Worm (Caenorhabditis elegans) whole organism, mixed stage, embryonic: ENCODE measurements around the gene T04B8.5.
"Not testable (repeated sequence)": the region's sequence is repeated elsewhere in the genome, so short reads cannot be mapped to it uniquely, and the experiment has no call there.

Experiments used
- blmp-1 ChIP-seq: fragments of 150-350 bp; optimal IDR thresholded peaks from 2 replicates; lab custom pipeline; 2014; ENCODE audit warnings: missing biosample characterization, missing genetic modification characterization
- ceh-39 ChIP-seq: fragments of 150-350 bp; optimal IDR thresholded peaks from 2 replicates; lab custom pipeline; 2014; ENCODE audit warnings: missing biosample characterization, missing genetic modification characterization
- ceh-43 ChIP-seq: fragments of 200-800 bp; sonication (Bioruptor generic); optimal IDR thresholded peaks from 2 replicates; lab custom pipeline; 2018; ENCODE audit warnings: mild to moderate bottlenecking, missing genetic modification characterization, moderate library complexity, missing compliant biosample characterization
- ces-1 ChIP-seq: fragments of 150-350 bp; optimal IDR thresholded peaks from 2 replicates; lab custom pipeline; 2014; ENCODE audit warnings: missing biosample characterization, missing genetic modification reagents, missing genetic modification characterization
- cnd-1 ChIP-seq: fragments of 200-800 bp; sonication (Bioruptor generic); optimal IDR thresholded peaks from 2 replicates; lab custom pipeline; 2018; ENCODE audit warnings: mild to moderate bottlenecking, missing genetic modification characterization, missing compliant biosample characterization
- drap-1 ChIP-seq: fragments of 200-800 bp; sonication (Bioruptor generic); optimal IDR thresholded peaks from 3 replicates; lab custom pipeline; 2018; ENCODE audit warnings: mild to moderate bottlenecking, missing genetic modification characterization, missing compliant biosample characterization
- elt-1 ChIP-seq: sonication (generic microtip); optimal IDR thresholded peaks from 2 replicates; lab custom pipeline; 2017; ENCODE audit warnings: missing genetic modification characterization, mild to moderate bottlenecking, missing compliant biosample characterization, antibody characterized with exemption, moderate library complexity, borderline replicate concordance; ENCODE audit not compliant: insufficient read depth
- elt-3 ChIP-seq: fragments of 150-350 bp; optimal IDR thresholded peaks from 2 replicates; lab custom pipeline; 2014; ENCODE audit warnings: missing biosample characterization, missing genetic modification characterization
- ham-2 ChIP-seq: fragments of 200-800 bp; sonication (Bioruptor generic); optimal IDR thresholded peaks from 2 replicates; lab custom pipeline; 2018; ENCODE audit warnings: mild to moderate bottlenecking, missing genetic modification characterization, missing compliant biosample characterization
- hlh-1 ChIP-seq: fragments of 150-350 bp; optimal IDR thresholded peaks from 2 replicates; lab custom pipeline; 2014; ENCODE audit warnings: missing biosample characterization, missing genetic modification reagents, missing genetic modification characterization
- lin-13 ChIP-seq: fragments of 150-350 bp; optimal IDR thresholded peaks from 2 replicates; lab custom pipeline; 2014; ENCODE audit warnings: missing biosample characterization, missing genetic modification characterization
- lin-32 ChIP-seq: fragments of 200-800 bp; sonication (Bioruptor generic); optimal IDR thresholded peaks from 2 replicates; lab custom pipeline; 2018; ENCODE audit warnings: mild to moderate bottlenecking, missing genetic modification characterization, missing compliant biosample characterization
- lsy-2 ChIP-seq: fragments of 150-350 bp; optimal IDR thresholded peaks from 2 replicates; lab custom pipeline; 2014; ENCODE audit warnings: missing biosample characterization, missing genetic modification characterization
- mab-5 ChIP-seq: fragments of 150-350 bp; optimal IDR thresholded peaks from 2 replicates; lab custom pipeline; 2014; ENCODE audit warnings: missing biosample characterization, missing genetic modification characterization
- nhr-12 ChIP-seq: fragments of 150-350 bp; optimal IDR thresholded peaks from 2 replicates; lab custom pipeline; 2014; ENCODE audit warnings: missing biosample characterization, missing genetic modification characterization
- nhr-2 ChIP-seq: fragments of 150-350 bp; optimal IDR thresholded peaks from 2 replicates; lab custom pipeline; 2014; ENCODE audit warnings: missing biosample characterization, missing genetic modification characterization
- nhr-237 ChIP-seq: fragments of 150-350 bp; optimal IDR thresholded peaks from 2 replicates; lab custom pipeline; 2014; ENCODE audit warnings: missing biosample characterization, missing genetic modification characterization
- pha-4 ChIP-seq: fragments of 150-350 bp; optimal IDR thresholded peaks from 2 replicates; lab custom pipeline; 2018; ENCODE audit warnings: missing biosample characterization, missing genetic modification reagents, missing genetic modification characterization
- snpc-4 ChIP-seq: fragments of 150-350 bp; optimal IDR thresholded peaks from 2 replicates; lab custom pipeline; 2014; ENCODE audit warnings: missing biosample characterization, missing genetic modification characterization
- sptf-1 ChIP-seq: sonication (generic microtip); optimal IDR thresholded peaks from 2 replicates; lab custom pipeline; 2017; ENCODE audit warnings: mild to moderate bottlenecking, missing genetic modification characterization, moderate library complexity, missing compliant biosample characterization
- tbx-8 ChIP-seq: fragments of 200-800 bp; sonication (Bioruptor generic); optimal IDR thresholded peaks from 2 replicates; lab custom pipeline; 2018; ENCODE audit warnings: mild to moderate bottlenecking, missing genetic modification characterization, moderate library complexity, missing compliant biosample characterization
- unc-120 ChIP-seq: sonication (generic microtip); optimal IDR thresholded peaks from 2 replicates; lab custom pipeline; 2017; ENCODE audit warnings: missing genetic modification characterization, missing compliant biosample characterization; ENCODE audit not compliant: poor library complexity, severe bottlenecking
- unc-39 ChIP-seq: fragments of 150-350 bp; optimal IDR thresholded peaks from 2 replicates; lab custom pipeline; 2014; ENCODE audit warnings: missing biosample characterization, missing genetic modification characterization
- unc-62 ChIP-seq: fragments of 150-350 bp; optimal IDR thresholded peaks from 2 replicates; lab custom pipeline; 2014; ENCODE audit warnings: missing biosample characterization, missing genetic modification reagents, missing genetic modification characterization
- zip-8 ChIP-seq: fragments of 150-350 bp; optimal IDR thresholded peaks from 2 replicates; lab custom pipeline; 2014; ENCODE audit warnings: missing biosample characterization, missing genetic modification characterization
- ztf-11 ChIP-seq: fragments of 150-350 bp; optimal IDR thresholded peaks from 2 replicates; lab custom pipeline; 2014; ENCODE audit warnings: missing biosample characterization, missing genetic modification characterization

Gene T04B8.5

DNA sequence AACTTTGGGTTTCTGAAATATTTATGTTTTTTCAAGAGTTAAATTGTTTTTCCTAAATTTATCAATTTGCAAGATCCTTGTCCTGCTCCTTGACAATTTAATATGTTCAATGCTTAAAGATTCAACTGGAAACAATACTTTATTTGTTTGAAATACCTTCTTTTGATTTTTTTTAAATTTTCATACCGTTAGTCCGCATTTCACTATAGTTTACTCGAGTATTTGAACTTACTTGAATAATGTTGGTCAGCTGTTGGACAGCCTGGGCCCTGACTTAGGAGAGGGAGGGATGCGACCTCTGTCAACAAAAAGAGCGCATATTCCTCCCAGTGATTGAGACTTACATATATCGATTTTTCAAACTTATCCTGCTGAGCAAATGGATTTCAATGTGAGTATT is 18.3 kb downstream of the T04B8.5 start, which contains the start of gene W04H10.5:
W04H10.5 (plus strand) TSS at position 301 of the 400 bp plus-strand sequence.
- no peak for TF ChIP-seq zip-8
- TF ChIP-seq hlh-1 (tag; lab: Kevin White, UChicago): peak; percentile 66
- no peak for TF ChIP-seq cnd-1 (tag; lab: Kevin White, UChicago)
- no peak for TF ChIP-seq sptf-1

DNA sequence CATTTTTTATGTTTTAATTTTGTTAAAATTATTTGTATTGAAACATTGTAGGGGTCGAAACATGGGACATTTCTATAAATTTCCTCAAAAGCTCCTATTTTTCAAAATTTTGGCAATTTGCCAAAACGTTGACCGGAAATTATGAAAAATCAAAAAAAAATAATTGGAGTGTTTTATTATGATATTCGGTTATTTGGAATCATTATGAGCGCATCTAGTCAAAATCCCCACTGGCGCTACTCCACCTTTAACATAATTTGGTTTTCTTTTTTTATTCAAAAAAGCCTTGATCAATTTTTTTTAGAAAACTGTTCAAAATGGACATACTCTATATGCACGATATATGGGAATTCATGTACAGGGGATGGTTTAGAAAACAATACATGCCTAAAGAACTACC is 19.1 kb downstream of the T04B8.5 start, which contains the start of gene W04H10.2:
W04H10.2 (plus strand) TSS at position 301 of the 400 bp plus-strand sequence.
- TF ChIP-seq snpc-4 (tag; lab: Kevin White, UChicago): no peak
- TF ChIP-seq elt-3 (tag; lab: Kevin White, UChicago): no peak
- no peak for TF ChIP-seq lin-13
- TF ChIP-seq drap-1: no peak

DNA sequence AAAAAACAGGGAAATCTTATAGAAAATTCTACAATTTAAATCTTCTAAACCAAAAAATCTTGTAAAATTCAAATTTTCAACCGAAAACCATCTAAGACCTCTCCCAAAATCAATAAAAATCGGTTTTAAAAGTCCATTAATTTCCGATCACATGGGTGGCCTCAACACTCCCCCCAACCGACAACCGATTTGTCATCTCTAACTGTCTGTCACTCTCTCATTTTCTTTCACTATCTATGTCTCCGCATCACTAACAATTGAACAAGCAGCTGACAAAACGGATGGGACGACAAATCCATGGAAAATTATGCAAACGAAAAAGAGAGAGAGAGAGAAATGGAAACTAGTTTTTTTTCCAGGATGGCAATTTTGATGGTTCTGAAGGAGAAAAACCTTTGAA is 21.4 kb downstream of the T04B8.5 start:
- no peak for TF ChIP-seq ceh-39
- no peak for TF ChIP-seq unc-39 (tag; lab: Kevin White, UChicago)
- TF ChIP-seq unc-120 (tag; lab: Kevin White, UChicago): peak; percentile 3
- TF ChIP-seq lsy-2 (tag; lab: Kevin White, UChicago): peak; percentile 1
- peak; percentile 76 for TF ChIP-seq ces-1 (GFP tag; lab: Kevin White, UChicago)
- peak; percentile 95 for TF ChIP-seq unc-62 (GFP tag; lab: Kevin White, UChicago)
- TF ChIP-seq blmp-1 (tag; lab: Kevin White, UChicago): no peak
- TF ChIP-seq mab-5 (tag; lab: Kevin White, UChicago): peak; percentile 79
- peak; percentile 90 for TF ChIP-seq hlh-1 (tag; lab: Kevin White, UChicago)

DNA sequence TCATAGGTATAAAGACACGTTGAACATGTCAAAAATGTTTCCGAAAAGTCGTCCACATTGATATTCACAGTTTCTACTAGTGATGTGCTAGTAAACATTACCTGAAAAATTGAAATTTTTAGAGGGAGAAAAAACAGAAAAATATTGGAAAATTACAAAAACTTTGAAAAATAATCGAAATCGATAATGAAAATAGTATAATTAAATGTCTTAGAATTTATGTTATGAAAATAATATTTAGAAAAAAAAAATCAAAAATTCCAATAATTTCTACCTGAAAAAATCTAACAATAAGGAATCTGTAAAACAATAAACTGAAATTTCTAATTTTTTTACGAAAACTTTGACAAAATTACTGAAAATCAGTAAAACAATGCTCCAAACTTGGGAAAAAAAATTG is 22.3 kb downstream of the T04B8.5 start, which contains the start of gene nhl-3:
nhl-3 (minus strand) TSS at position 101 of the 400 bp plus-strand sequence.
- TF ChIP-seq sptf-1 (no peak), nhr-2 (tag; lab: Kevin White, UChicago) (no peak), ham-2 (GFP tag; lab: Kevin White, UChicago) (no peak), zip-8 (no peak)

DNA sequence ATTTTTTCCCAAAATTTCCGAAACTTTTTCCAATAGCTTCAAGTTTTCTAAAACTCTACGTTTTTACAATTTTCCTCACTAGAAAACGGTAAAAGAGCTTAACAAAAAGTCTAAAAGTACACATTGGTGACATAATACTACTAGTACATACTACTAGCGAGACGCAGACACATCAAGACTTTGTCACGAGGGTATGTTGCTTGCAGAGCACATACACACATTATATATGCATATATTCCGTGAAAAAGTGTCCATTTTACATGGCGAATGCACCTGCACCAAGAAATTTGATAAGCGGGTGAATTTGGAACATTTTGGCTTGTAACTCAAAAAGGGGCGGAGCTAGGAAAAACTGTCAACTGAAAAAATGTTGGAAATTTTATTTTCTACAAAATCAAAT is 23.0 kb downstream of the T04B8.5 start:
- TF ChIP-seq unc-62 (GFP tag; lab: Kevin White, UChicago): no peak
- TF ChIP-seq ceh-39: no peak
- TF ChIP-seq ces-1 (GFP tag; lab: Kevin White, UChicago): peak; percentile 32
- peak; percentile 51 for TF ChIP-seq pha-4 (tag; lab: Kevin White, UChicago)
- TF ChIP-seq, all 35 proteins: peak for 2

DNA sequence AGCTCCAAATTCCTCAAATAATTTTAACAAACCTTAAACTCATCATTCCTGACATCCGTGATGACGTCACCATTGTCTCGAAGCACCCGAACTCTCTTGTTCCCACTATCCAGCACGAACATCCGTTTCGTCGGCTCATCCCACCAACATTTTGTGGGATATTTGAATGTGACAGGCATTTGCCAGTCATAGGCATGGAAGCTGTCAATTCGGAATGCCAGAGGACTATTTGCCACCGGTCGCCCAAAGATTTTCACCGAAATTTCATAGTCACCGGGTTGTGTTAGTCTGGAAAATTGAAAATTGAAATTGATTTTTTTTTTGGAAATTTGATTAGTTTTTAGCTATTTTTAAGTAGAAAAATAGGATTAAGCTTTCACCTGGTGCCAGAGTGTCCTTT is 27.6 kb downstream of the T04B8.5 start:
- TF ChIP-seq ham-2 (GFP tag; lab: Kevin White, UChicago) (no peak), ceh-43 (GFP tag; lab: Kevin White, UChicago) (no peak), elt-3 (tag; lab: Kevin White, UChicago) (no peak), lin-13 (no peak), unc-39 (tag; lab: Kevin White, UChicago) (no peak), elt-1 (tag; lab: Kevin White, UChicago) (no peak), unc-62 (GFP tag; lab: Kevin White, UChicago) (no peak), nhr-12 (no peak), lin-32 (GFP tag; lab: Kevin White, UChicago) (no peak), unc-120 (tag; lab: Kevin White, UChicago) (no peak), lsy-2 (tag; lab: Kevin White, UChicago) (no peak), tbx-8 (GFP tag; lab: Kevin White, UChicago) (no peak), mab-5 (tag; lab: Kevin White, UChicago) (no peak), ces-1 (GFP tag; lab: Kevin White, UChicago) (no peak), drap-1 (no peak), sptf-1 (no peak), nhr-237 (no peak), ztf-11 (tag; lab: Kevin White, UChicago) (no peak)

DNA sequence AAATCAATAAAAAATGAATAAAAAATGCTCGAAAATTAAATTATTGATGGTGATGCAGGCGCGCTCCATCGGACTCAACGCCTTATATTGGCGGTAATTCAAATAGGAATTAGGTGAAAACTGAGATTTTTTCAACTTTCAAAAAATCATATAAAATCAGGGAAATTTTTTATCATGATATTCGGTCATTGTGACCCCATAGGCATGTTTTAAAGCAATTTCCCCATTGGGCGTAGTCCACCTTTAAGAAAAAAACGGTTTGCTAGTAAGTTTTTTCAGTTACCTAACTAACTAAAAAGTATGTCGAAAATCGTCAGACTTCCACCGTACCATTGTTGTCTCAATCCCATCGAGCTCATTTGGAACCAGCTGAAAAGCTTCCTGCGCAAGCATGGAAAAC is 31.1 kb downstream of the T04B8.5 start, which contains the start of gene W08F4.1:
W08F4.1 (plus strand) TSS at position 301 of the 400 bp plus-strand sequence.
- not testable (repeated sequence) for TF ChIP-seq ztf-11 (tag; lab: Kevin White, UChicago); nhr-237; ceh-43 (GFP tag; lab: Kevin White, UChicago)
